Fruit fly (Drosophila melanogaster): ENCODE results near the gene CG46521.
"Not testable (repeated sequence)": the region's sequence is repeated elsewhere in the genome, so short reads cannot be mapped to it uniquely, and the experiment has no call there.

The CG46521 gene

dm6 chrX:22246300-22246699 is 4.9 kb downstream of the CG46521 start, which contains the start of gene CG46522:
CG46522 (plus strand) TSS chrX:22246600.
- not testable (repeated sequence) for TF ChIP-seq brk, sv, Abd-B (GFP tag; optimal IDR thresholded peaks at IDR 0.05)

- not testable (repeated sequence) for TF ChIP-seq dsf (GFP tag; optimal IDR thresholded peaks at IDR 0.05; ENCODE audit: borderline replicate concordance); Myc (optimal IDR thresholded peaks at IDR 0.05); Dif (GFP tag; optimal IDR thresholded peaks at IDR 0.05; ENCODE audit: partially characterized antibody)
Observed at dm6 chrX:22251282-22251681, 9.9 kb downstream of the CG46521 start, which contains the start of gene CG41562. CG41562 (plus strand) TSS chrX:22251582.
